Worm (Caenorhabditis elegans) whole organism, midembryonic: ENCODE data around the gene dnj-8.
"Not testable (repeated sequence)": the region's sequence is repeated elsewhere in the genome, so short reads cannot be mapped to it uniquely, and the experiment has no call there.

Experiments
- T22C8.4 ChIP-seq: fragments of 200-800 bp; sonication (Bioruptor generic); IDR thresholded peaks from 2 replicates; pipeline ENCODE4 v1.3.6; 2022; ENCODE audit warnings: missing genetic modification characterization, missing compliant biosample characterization
- cog-1 ChIP-seq: sonication (generic microtip); optimal IDR thresholded peaks from 2 replicates; lab custom pipeline; 2016; ENCODE audit warnings: missing genetic modification characterization, missing compliant biosample characterization
- flt-1 ChIP-seq: fragments of 200-800 bp; sonication (Bioruptor generic); IDR thresholded peaks from 2 replicates; pipeline ENCODE4 v1.3.6; 2022; ENCODE audit warnings: missing genetic modification characterization, missing compliant biosample characterization
- klf-2 ChIP-seq: fragments of 200-800 bp; sonication (Bioruptor generic); conservative IDR thresholded peaks from 2 replicates; pipeline ENCODE4 v1.3.6; 2022; ENCODE audit warnings: missing genetic modification reagents, missing genetic modification characterization, missing compliant biosample characterization
- med-1 ChIP-seq: sonication (generic microtip); optimal IDR thresholded peaks from 2 replicates; lab custom pipeline; 2017; ENCODE audit warnings: missing genetic modification characterization, mild to moderate bottlenecking, missing compliant biosample characterization, antibody characterized with exemption, missing genetic modification reagents; ENCODE audit not compliant: insufficient read depth
- ref-1 ChIP-seq: fragments of 200-800 bp; sonication (Bioruptor generic); conservative IDR thresholded peaks from 2 replicates; pipeline ENCODE4 v1.3.6; 2022; ENCODE audit warnings: missing genetic modification reagents, missing genetic modification characterization, missing compliant biosample characterization
- tab-1 ChIP-seq: fragments of 200-800 bp; sonication (Bioruptor generic); IDR thresholded peaks from 2 replicates; pipeline ENCODE4 v1.3.6; 2022; ENCODE audit warnings: missing genetic modification characterization, missing compliant biosample characterization
- ztf-23 ChIP-seq: fragments of 200-800 bp; sonication (Bioruptor generic); IDR thresholded peaks from 2 replicates; pipeline ENCODE4 v1.3.6; 2022; ENCODE audit warnings: missing genetic modification reagents, missing genetic modification characterization, missing compliant biosample characterization
- ztf-29 ChIP-seq: fragments of 200-800 bp; sonication (Bioruptor generic); IDR thresholded peaks from 2 replicates; pipeline ENCODE4 v1.3.6; 2022; ENCODE audit warnings: missing genetic modification reagents, missing genetic modification characterization, missing compliant biosample characterization

dnj-8 gene

ce11 chrII:6628397-6628796 is 30.5 kb upstream of the dnj-8 start:
- no peak for TF ChIP-seq med-1 (GFP tag; lab: Kevin White, UChicago)
- no peak for TF ChIP-seq flt-1 (GFP tag; lab: Robert Waterston, UW)
- no peak for TF ChIP-seq T22C8.4 (GFP tag; lab: Robert Waterston, UW)
- TF ChIP-seq klf-2 (GFP tag; lab: Robert Waterston, UW): no peak
- no peak for TF ChIP-seq ztf-29 (GFP tag; lab: Robert Waterston, UW)
- TF ChIP-seq ztf-23 (GFP tag; lab: Robert Waterston, UW): no peak
- no peak for TF ChIP-seq ref-1 (GFP tag; lab: Robert Waterston, UW)
- no peak for TF ChIP-seq cog-1
- TF ChIP-seq tab-1 (GFP tag; lab: Robert Waterston, UW): no peak

- TF ChIP-seq T22C8.4 (GFP tag; lab: Robert Waterston, UW); tab-1 (GFP tag; lab: Robert Waterston, UW); med-1 (GFP tag; lab: Kevin White, UChicago): not testable (repeated sequence)
Measured at ce11 chrII:6627182-6627581, 29.3 kb upstream of the dnj-8 start, which contains the start of the genes F54H5.5 and F54H5.2. Gene F54H5.5 (minus strand): TSS chrII:6627282. Gene F54H5.2 (plus strand): TSS chrII:6627484.

- no peak for TF ChIP-seq cog-1
- TF ChIP-seq T22C8.4 (GFP tag; lab: Robert Waterston, UW): no peak
- no peak for TF ChIP-seq ztf-29 (GFP tag; lab: Robert Waterston, UW)
- TF ChIP-seq med-1 (GFP tag; lab: Kevin White, UChicago): no peak
- no peak for TF ChIP-seq ref-1 (GFP tag; lab: Robert Waterston, UW)
- no peak for TF ChIP-seq tab-1 (GFP tag; lab: Robert Waterston, UW)
- no peak for TF ChIP-seq klf-2 (GFP tag; lab: Robert Waterston, UW)
- TF ChIP-seq ztf-23 (GFP tag; lab: Robert Waterston, UW): no peak
Measured at ce11 chrII:6625302-6625701, 27.4 kb upstream of the dnj-8 start, which contains the start of gene F54H5.14. Gene F54H5.14 (minus strand): TSS chrII:6625402.

- TF ChIP-seq ztf-29 (GFP tag; lab: Robert Waterston, UW): no peak
- TF ChIP-seq ref-1 (GFP tag; lab: Robert Waterston, UW): no peak
- TF ChIP-seq T22C8.4 (GFP tag; lab: Robert Waterston, UW): no peak
- no peak for TF ChIP-seq med-1 (GFP tag; lab: Kevin White, UChicago)
- no peak for TF ChIP-seq flt-1 (GFP tag; lab: Robert Waterston, UW)
Measured at ce11 chrII:6621886-6622285, 24.0 kb upstream of the dnj-8 start, which contains the start of gene F54H5.3. Gene F54H5.3 (plus strand): TSS chrII:6622186.

ce11 chrII:6619007-6619406 is 21.1 kb upstream of the dnj-8 start:
- TF ChIP-seq ztf-23 (GFP tag; lab: Robert Waterston, UW) (no peak), med-1 (GFP tag; lab: Kevin White, UChicago) (no peak), ref-1 (GFP tag; lab: Robert Waterston, UW) (no peak), ztf-29 (GFP tag; lab: Robert Waterston, UW) (no peak), T22C8.4 (GFP tag; lab: Robert Waterston, UW) (no peak), klf-2 (GFP tag; lab: Robert Waterston, UW) (no peak), flt-1 (GFP tag; lab: Robert Waterston, UW) (no peak), tab-1 (GFP tag; lab: Robert Waterston, UW) (no peak), cog-1 (no peak)

- TF ChIP-seq klf-2 (GFP tag; lab: Robert Waterston, UW) (no peak), cog-1 (no peak), ztf-29 (GFP tag; lab: Robert Waterston, UW) (no peak), tab-1 (GFP tag; lab: Robert Waterston, UW) (no peak), ref-1 (GFP tag; lab: Robert Waterston, UW) (no peak)
Measured at ce11 chrII:6616770-6617169, 18.9 kb upstream of the dnj-8 start, which contains the start of gene klf-3. Gene klf-3 (plus strand): TSS chrII:6616878.

ce11 chrII:6616135-6616534 is 18.3 kb upstream of the dnj-8 start:
- no peak for TF ChIP-seq flt-1 (GFP tag; lab: Robert Waterston, UW)
- TF ChIP-seq cog-1: no peak
- TF ChIP-seq ztf-23 (GFP tag; lab: Robert Waterston, UW): no peak
- no peak for TF ChIP-seq tab-1 (GFP tag; lab: Robert Waterston, UW)
- no peak for TF ChIP-seq klf-2 (GFP tag; lab: Robert Waterston, UW)
- no peak for TF ChIP-seq T22C8.4 (GFP tag; lab: Robert Waterston, UW)
- TF ChIP-seq ref-1 (GFP tag; lab: Robert Waterston, UW): no peak
- no peak for TF ChIP-seq ztf-29 (GFP tag; lab: Robert Waterston, UW)
- no peak for TF ChIP-seq med-1 (GFP tag; lab: Kevin White, UChicago)

- TF ChIP-seq ztf-23 (GFP tag; lab: Robert Waterston, UW): no peak
- no peak for TF ChIP-seq tab-1 (GFP tag; lab: Robert Waterston, UW)
- TF ChIP-seq cog-1: no peak
- no peak for TF ChIP-seq flt-1 (GFP tag; lab: Robert Waterston, UW)
Measured at ce11 chrII:6615232-6616029, 17.6 kb upstream of the dnj-8 start.

ce11 chrII:6614500-6614899 is 16.6 kb upstream of the dnj-8 start:
- TF ChIP-seq ztf-29 (GFP tag; lab: Robert Waterston, UW) (no peak), med-1 (GFP tag; lab: Kevin White, UChicago) (no peak), ref-1 (GFP tag; lab: Robert Waterston, UW) (no peak), flt-1 (GFP tag; lab: Robert Waterston, UW) (no peak), klf-2 (GFP tag; lab: Robert Waterston, UW) (no peak), cog-1 (no peak), ztf-23 (GFP tag; lab: Robert Waterston, UW) (no peak), tab-1 (GFP tag; lab: Robert Waterston, UW) (no peak), T22C8.4 (GFP tag; lab: Robert Waterston, UW) (no peak)
